Worm (Caenorhabditis elegans) whole organism, L4 larva: ENCODE data around the gene T11F9.14.
A peak's percentile ranks its signal among the peaks of the same experiment; 100 is the strongest.

Source experiments
- D1046.2 ChIP-seq: fragments of 200-800 bp; sonication (Bioruptor generic); IDR thresholded peaks from 2 replicates; pipeline ENCODE4 v1.3.6; 2022; ENCODE audit warnings: missing genetic modification characterization, missing compliant biosample characterization
- F10B5.3 ChIP-seq: sonication (generic microtip); optimal IDR thresholded peaks from 2 replicates; lab custom pipeline; 2016; ENCODE audit warnings: mild to moderate bottlenecking, missing genetic modification characterization, missing compliant biosample characterization
- F37D6.2 ChIP-seq: sonication (generic microtip); optimal IDR thresholded peaks from 2 replicates; lab custom pipeline; 2016; ENCODE audit warnings: mild to moderate bottlenecking, missing genetic modification characterization, missing compliant biosample characterization
- F44E2.7 ChIP-seq: fragments of 200-800 bp; sonication (Bioruptor generic); IDR thresholded peaks from 2 replicates; pipeline ENCODE4 v2.1.2; 2022; ENCODE audit warnings: missing genetic modification characterization, missing compliant biosample characterization
- R02D3.7 ChIP-seq: fragments of 150-350 bp; sonication (generic microtip); optimal IDR thresholded peaks from 3 replicates; lab custom pipeline; 2014; ENCODE audit warnings: missing biosample characterization, missing genetic modification characterization
- T26A8.4 ChIP-seq: fragments of 200-800 bp; sonication (Bioruptor generic); IDR thresholded peaks from 2 replicates; pipeline ENCODE4 v1.3.6; 2022; ENCODE audit warnings: missing genetic modification characterization, missing compliant biosample characterization
- Y75B8A.6 ChIP-seq: fragments of 200-800 bp; sonication (Bioruptor generic); IDR thresholded peaks from 2 replicates; pipeline ENCODE4 v1.3.6; 2022; ENCODE audit warnings: missing genetic modification reagents, missing genetic modification characterization, missing compliant biosample characterization
- ZK337.2 ChIP-seq: fragments of 200-800 bp; sonication (Bioruptor generic); IDR thresholded peaks from 2 replicates; pipeline ENCODE4 v1.3.6; 2022; ENCODE audit warnings: missing genetic modification reagents, missing genetic modification characterization, missing compliant biosample characterization
- aha-1 ChIP-seq: fragments of 150-350 bp; peaks from one replicate; lab custom pipeline; 2014; ENCODE audit warnings: missing biosample characterization, missing genetic modification characterization
- attf-4 ChIP-seq: sonication (generic microtip); optimal IDR thresholded peaks from 3 replicates; lab custom pipeline; 2017; ENCODE audit warnings: missing biosample characterization, missing genetic modification characterization
- ceh-20 ChIP-seq: fragments of 200-800 bp; sonication (Bioruptor generic); IDR thresholded peaks from 2 replicates; pipeline ENCODE4 v1.3.6; 2022; ENCODE audit warnings: missing genetic modification reagents, missing genetic modification characterization, missing compliant biosample characterization
- ceh-32 ChIP-seq: sonication (generic microtip); optimal IDR thresholded peaks from 2 replicates; lab custom pipeline; 2016; ENCODE audit warnings: mild to moderate bottlenecking, missing genetic modification characterization, missing compliant biosample characterization; ENCODE audit not compliant: poor library complexity
- ceh-82 ChIP-seq: sonication (generic microtip); optimal IDR thresholded peaks from 2 replicates; lab custom pipeline; 2017; ENCODE audit warnings: missing biosample characterization, missing genetic modification characterization
- ces-1 ChIP-seq: fragments of 150-350 bp; sonication (generic microtip); optimal IDR thresholded peaks from 4 replicates; lab custom pipeline; 2014; ENCODE audit warnings: missing biosample characterization, missing genetic modification reagents, missing genetic modification characterization
- daf-16 ChIP-seq, 3 experiments: sonication (generic microtip); optimal IDR thresholded peaks; 2 replicates each; lab custom pipeline; 2016 to 2017; ENCODE audit warnings: missing genetic modification characterization in 3 of 3, missing genetic modification reagents in 3 of 3, mild to moderate bottlenecking in 2 of 3, missing compliant biosample characterization in 2 of 3, missing biosample characterization in 1 of 3, moderate library complexity in 1 of 3
- dve-1 ChIP-seq: sonication (generic microtip); optimal IDR thresholded peaks from 2 replicates; lab custom pipeline; 2017; ENCODE audit warnings: antibody characterized with exemption, mild to moderate bottlenecking, missing genetic modification characterization, missing compliant biosample characterization; ENCODE audit not compliant: insufficient read depth
- egl-27 ChIP-seq: sonication (generic microtip); optimal IDR thresholded peaks from 3 replicates; lab custom pipeline; 2017; ENCODE audit warnings: missing biosample characterization, missing genetic modification reagents, missing genetic modification characterization
- egl-43 ChIP-seq: fragments of 200-800 bp; sonication (Bioruptor generic); IDR thresholded peaks from 2 replicates; pipeline ENCODE4 v1.3.6; 2022; ENCODE audit warnings: missing genetic modification reagents, missing genetic modification characterization, missing compliant biosample characterization
- hif-1 ChIP-seq, 2 experiments: sonication (generic microtip); optimal IDR thresholded peaks; 2 replicates each; lab custom pipeline; 2016 to 2017; ENCODE audit warnings: missing compliant biosample characterization in 2 of 2, missing genetic modification characterization in 2 of 2, missing genetic modification reagents in 2 of 2, missing genotype in 2 of 2, mild to moderate bottlenecking in 1 of 2
- hlh-11 ChIP-seq: fragments of 200-800 bp; sonication (Bioruptor generic); optimal IDR thresholded peaks from 2 replicates; lab custom pipeline; 2018; ENCODE audit warnings: mild to moderate bottlenecking, missing genetic modification characterization, missing compliant biosample characterization
- hmg-1.1 ChIP-seq: fragments of 200-800 bp; sonication (Bioruptor generic); IDR thresholded peaks from 2 replicates; pipeline ENCODE4 v1.3.6; 2022; ENCODE audit warnings: missing genetic modification reagents, missing genetic modification characterization, missing compliant biosample characterization
- lin-1 ChIP-seq: fragments of 200-800 bp; sonication (Bioruptor generic); IDR thresholded peaks from 2 replicates; pipeline ENCODE4 v1.3.6; 2022; ENCODE audit warnings: missing genetic modification reagents, missing genetic modification characterization, missing compliant biosample characterization
- lin-13 ChIP-seq: fragments of 150-350 bp; optimal IDR thresholded peaks from 2 replicates; lab custom pipeline; 2014; ENCODE audit warnings: missing biosample characterization, missing genetic modification reagents, missing genetic modification characterization
- lin-38 ChIP-seq: fragments of 200-800 bp; sonication (Bioruptor generic); IDR thresholded peaks from 2 replicates; pipeline ENCODE4 v1.3.6; 2022; ENCODE audit warnings: missing genetic modification reagents, missing genetic modification characterization, missing compliant biosample characterization
- lin-39 ChIP-seq: fragments of 150-350 bp; optimal IDR thresholded peaks from 2 replicates; lab custom pipeline; 2014; ENCODE audit warnings: missing biosample characterization, missing genetic modification reagents, missing genetic modification characterization
- madf-5 ChIP-seq, 2 experiments: fragments of 200-800 bp; sonication (Bioruptor generic); IDR thresholded peaks; 2 replicates each; pipeline ENCODE4 v1.3.6; 2022; ENCODE audit warnings: missing compliant biosample characterization in 2 of 2, missing genetic modification characterization in 2 of 2
- madf-9 ChIP-seq: fragments of 200-800 bp; sonication (Bioruptor generic); conservative IDR thresholded peaks from 2 replicates; pipeline ENCODE4 v1.3.6; 2022; ENCODE audit warnings: missing genetic modification reagents, missing genetic modification characterization, missing compliant biosample characterization
- mdl-1 ChIP-seq, 2 experiments: fragments of 150-350 bp in 1 of 2; sonication (generic microtip) in 1 of 2; optimal IDR thresholded peaks; 2 replicates each; lab custom pipeline; 2014 to 2017; ENCODE audit warnings: missing biosample characterization in 2 of 2, missing genetic modification characterization in 2 of 2
- mxl-2 ChIP-seq: fragments of 200-800 bp; sonication (Bioruptor generic); conservative IDR thresholded peaks from 2 replicates; pipeline ENCODE4 v1.3.6; 2022; ENCODE audit warnings: missing genetic modification reagents, missing genetic modification characterization, missing compliant biosample characterization
- mxl-3 ChIP-seq: fragments of 200-800 bp; sonication (Bioruptor generic); optimal IDR thresholded peaks from 2 replicates; lab custom pipeline; 2018; ENCODE audit warnings: mild to moderate bottlenecking, missing genetic modification characterization, missing compliant biosample characterization
- nhr-11 ChIP-seq: fragments of 150-350 bp; optimal IDR thresholded peaks from 2 replicates; lab custom pipeline; 2014; ENCODE audit warnings: missing biosample characterization, missing genetic modification characterization
- nhr-41 ChIP-seq: fragments of 200-800 bp; sonication (Bioruptor generic); IDR thresholded peaks from 2 replicates; pipeline ENCODE4 v1.3.6; 2022; ENCODE audit warnings: missing genetic modification reagents, missing genetic modification characterization, missing compliant biosample characterization
- nhr-42 ChIP-seq: fragments of 200-800 bp; sonication (Bioruptor generic); IDR thresholded peaks from 2 replicates; pipeline ENCODE4 v1.3.6; 2022; ENCODE audit warnings: missing genetic modification characterization, missing compliant biosample characterization
- nhr-6 ChIP-seq: fragments of 150-350 bp; optimal IDR thresholded peaks from 2 replicates; lab custom pipeline; 2014; ENCODE audit warnings: missing biosample characterization, missing genetic modification characterization
- nhr-76 ChIP-seq: fragments of 150-350 bp; optimal IDR thresholded peaks from 2 replicates; lab custom pipeline; 2014; ENCODE audit warnings: missing biosample characterization, missing genetic modification characterization
- pha-4 ChIP-seq, 2 experiments: fragments of 150-350 bp in 1 of 2; fragments of 200-800 bp in 1 of 2; sonication (Bioruptor generic) in 1 of 2; IDR thresholded peaks in 1 of 2; optimal IDR thresholded peaks in 1 of 2; 2 replicates each; pipeline versions ENCODE4 v1.3.6 to Lab custom; 2014 to 2022; ENCODE audit warnings: missing genetic modification characterization in 2 of 2, missing genetic modification reagents in 2 of 2, missing biosample characterization in 1 of 2, missing compliant biosample characterization in 1 of 2
- set-16 ChIP-seq: fragments of 200-800 bp; sonication (Bioruptor generic); IDR thresholded peaks from 2 replicates; pipeline ENCODE4 v1.3.6; 2022; ENCODE audit warnings: missing genetic modification reagents, missing genetic modification characterization, missing compliant biosample characterization
- snpc-1.2 ChIP-seq: fragments of 200-800 bp; sonication (Bioruptor generic); IDR thresholded peaks from 2 replicates; pipeline ENCODE4 v1.3.6; 2022; ENCODE audit warnings: missing genetic modification reagents, missing genetic modification characterization, missing compliant biosample characterization
- snpc-4 ChIP-seq: fragments of 150-350 bp; optimal IDR thresholded peaks from 2 replicates; lab custom pipeline; 2014; ENCODE audit warnings: missing biosample characterization, missing genetic modification characterization
- spr-3 ChIP-seq: fragments of 200-800 bp; sonication (Bioruptor generic); optimal IDR thresholded peaks from 2 replicates; lab custom pipeline; 2018; ENCODE audit warnings: mild to moderate bottlenecking, missing genetic modification characterization, missing compliant biosample characterization
- tag-97 ChIP-seq: fragments of 200-800 bp; sonication (Bioruptor generic); IDR thresholded peaks from 2 replicates; pipeline ENCODE4 v1.3.6; 2022; ENCODE audit warnings: missing genetic modification characterization, missing compliant biosample characterization
- tra-1 ChIP-seq: fragments of 200-800 bp; sonication (Bioruptor generic); IDR thresholded peaks from 2 replicates; pipeline ENCODE4 v1.3.6; 2022; ENCODE audit warnings: missing genetic modification reagents, missing genetic modification characterization, missing compliant biosample characterization
- unc-39 ChIP-seq: sonication (generic microtip); optimal IDR thresholded peaks from 2 replicates; lab custom pipeline; 2017; ENCODE audit warnings: missing biosample characterization, missing genetic modification characterization
- unc-62 ChIP-seq, 3 experiments: fragments of 150-350 bp in 1 of 3; sonication (generic microtip); optimal IDR thresholded peaks in 2 of 3; peaks in 1 of 3; 1 replicate in 1 of 3; 2 replicates in 2 of 3; lab custom pipeline; 2014 to 2017; ENCODE audit warnings: missing biosample characterization in 3 of 3, missing genetic modification characterization in 3 of 3, missing genetic modification reagents in 3 of 3, missing genotype in 1 of 3
- zag-1 ChIP-seq: fragments of 150-350 bp; optimal IDR thresholded peaks from 2 replicates; lab custom pipeline; 2014; ENCODE audit warnings: missing biosample characterization, missing genetic modification characterization
- zfp-2 ChIP-seq: sonication (generic microtip); optimal IDR thresholded peaks from 2 replicates; lab custom pipeline; 2016; ENCODE audit warnings: mild to moderate bottlenecking, missing genetic modification characterization, missing compliant biosample characterization
- ztf-7 ChIP-seq: fragments of 150-350 bp; optimal IDR thresholded peaks from 2 replicates; lab custom pipeline; 2014; ENCODE audit warnings: missing biosample characterization, missing genetic modification characterization

The T11F9.14 gene

ce11 chrV:11525338-11525737 is 44.7 kb upstream of the T11F9.14 start (continued):
- no peak for TF ChIP-seq F37D6.2
- TF ChIP-seq set-16: peak; percentile 38
- no peak for TF ChIP-seq ztf-7
- no peak for TF ChIP-seq lin-39 (tag; lab: Kevin White, UChicago)
- TF ChIP-seq tra-1 (GFP tag; lab: Robert Waterston, UW): no peak
- no peak for TF ChIP-seq dve-1 (tag; lab: Kevin White, UChicago)
- no peak for TF ChIP-seq mxl-2 (GFP tag; lab: Robert Waterston, UW)
- TF ChIP-seq aha-1 (tag; lab: Kevin White, UChicago): no peak
- no peak for TF ChIP-seq zag-1 (tag; lab: Kevin White, UChicago)
- TF ChIP-seq D1046.2 (GFP tag; lab: Robert Waterston, UW): 0 out of 2 replicates have a peak, but pooled peaks have one; percentile 32
- TF ChIP-seq nhr-41 (GFP tag; lab: Robert Waterston, UW): no peak
- no peak for TF ChIP-seq spr-3 (GFP tag; lab: Kevin White, UChicago)
- TF ChIP-seq ceh-20 (GFP tag; lab: Robert Waterston, UW): no peak
- TF ChIP-seq, all 104 proteins: peak for 5

- TF ChIP-seq madf-5 (GFP tag; IDR thresholded peaks at IDR 0.05; lab: Robert Waterston, UW) (no peak), snpc-1.2 (GFP tag; lab: Robert Waterston, UW) (no peak), hif-1 (tag; optimal IDR thresholded peaks at IDR 0.05; lab: Kevin White, UChicago) (peak in 1 of 2 experiments; percentile 45), nhr-6 (peak; percentile 88), nhr-11 (tag; lab: Kevin White, UChicago) (peak; percentile 57), madf-9 (peak; percentile 46; the same call in 1 of the 2 replicates), tag-97 (GFP tag; lab: Robert Waterston, UW) (no peak), lin-13 (GFP tag; lab: Kevin White, UChicago) (peak; percentile 75), ceh-32 (tag; lab: Kevin White, UChicago) (peak; percentile 37), mxl-3 (GFP tag; lab: Kevin White, UChicago) (peak; percentile 47), snpc-4 (tag; lab: Kevin White, UChicago) (no peak), hlh-11 (tag; lab: Kevin White, UChicago) (peak; percentile 85), ztf-7 (no peak), lin-39 (tag; lab: Kevin White, UChicago) (no peak), Y75B8A.6 (GFP tag; lab: Robert Waterston, UW) (no peak), ZK337.2 (GFP tag; lab: Robert Waterston, UW) (no peak), mdl-1 (tag; optimal IDR thresholded peaks at IDR 0.05; lab: Kevin White, UChicago) (peak in 1 of 2 experiments; percentile 52), T26A8.4 (GFP tag; lab: Robert Waterston, UW) (peak; percentile 90), mxl-2 (GFP tag; lab: Robert Waterston, UW) (no peak), unc-39 (tag; lab: Kevin White, UChicago) (no peak), nhr-42 (GFP tag; lab: Robert Waterston, UW) (peak; percentile 84), ceh-82 (no peak), egl-27 (no peak), nhr-76 (tag; lab: Kevin White, UChicago) (no peak), pha-4 (GFP tag; IDR thresholded peaks at IDR 0.05; lab: Robert Waterston, UW) (no peak), pha-4 (tag; optimal IDR thresholded peaks at IDR 0.05; lab: Kevin White, UChicago) (no peak), D1046.2 (GFP tag; lab: Robert Waterston, UW) (0 out of 2 replicates have a peak, but pooled peaks have one; percentile 31), hmg-1.1 (GFP tag; lab: Robert Waterston, UW) (peak; percentile 81), egl-43 (0 out of 2 replicates have a peak, but pooled peaks have one; percentile 46), ces-1 (GFP tag; lab: Kevin White, UChicago) (no peak), R02D3.7 (tag; lab: Kevin White, UChicago) (no peak), attf-4 (no peak), F10B5.3 (tag; lab: Kevin White, UChicago) (peak; percentile 73), lin-1 (GFP tag; lab: Robert Waterston, UW) (peak; percentile 50; the same call in 1 of the 2 replicates), F44E2.7 (no peak), daf-16 (GFP tag; optimal IDR thresholded peaks at IDR 0.05; lab: Kevin White, UChicago) (peak; percentile 32 to 75), daf-16 (tag; optimal IDR thresholded peaks at IDR 0.05; lab: Kevin White, UChicago) (no peak), tra-1 (GFP tag; lab: Robert Waterston, UW) (no peak; the same call in 1 of the 2 replicates), lin-38 (GFP tag; lab: Robert Waterston, UW) (no peak), unc-62 (GFP tag; optimal IDR thresholded peaks at IDR 0.05 in 1 of 2; lab: Kevin White, UChicago) (peak in 1 of 2 experiments; percentile 72), unc-62 (tag; optimal IDR thresholded peaks at IDR 0.05; lab: Kevin White, UChicago) (no peak), zfp-2 (no peak)
Measured at ce11 chrV:11521448-11521847, 40.8 kb upstream of the T11F9.14 start, which contains the start of gene pafo-1. Gene pafo-1, plus strand, starts transcription at chrV:11521703.
